Worm (Caenorhabditis elegans) whole organism, late embryonic: Measurements from ENCODE around the gene rga-3.

ENCODE experiments used
- K02D7.2 ChIP-seq: sonication (generic microtip); optimal IDR thresholded peaks from 2 replicates; lab custom pipeline; 2017; ENCODE audit warnings: mild to moderate bottlenecking, missing genetic modification characterization, missing compliant biosample characterization
- ama-1 ChIP-seq: fragments of 150-350 bp; optimal IDR thresholded peaks from 2 replicates; lab custom pipeline; 2014
- ceh-14 ChIP-seq: sonication (generic microtip); optimal IDR thresholded peaks from 2 replicates; lab custom pipeline; 2016; ENCODE audit warnings: missing genotype, missing genetic modification characterization, missing compliant biosample characterization
- ceh-18 ChIP-seq: sonication (generic microtip); optimal IDR thresholded peaks from 2 replicates; lab custom pipeline; 2016; ENCODE audit warnings: missing genetic modification characterization, missing compliant biosample characterization
- fkh-10 ChIP-seq: fragments of 150-350 bp; optimal IDR thresholded peaks from 2 replicates; lab custom pipeline; 2014; ENCODE audit warnings: missing biosample characterization, missing genetic modification reagents, missing genetic modification characterization
- nhr-11 ChIP-seq: fragments of 150-350 bp; optimal IDR thresholded peaks from 2 replicates; lab custom pipeline; 2014; ENCODE audit warnings: missing biosample characterization, missing genetic modification characterization
- pros-1 ChIP-seq: fragments of 150-350 bp; optimal IDR thresholded peaks from 2 replicates; lab custom pipeline; 2014; ENCODE audit warnings: missing biosample characterization, missing genetic modification reagents, missing genetic modification characterization
- tbx-2 ChIP-seq: sonication (generic microtip); optimal IDR thresholded peaks from 2 replicates; lab custom pipeline; 2016; ENCODE audit warnings: missing genetic modification characterization, missing compliant biosample characterization
- unc-3 ChIP-seq, 2 experiments: fragments of 200-800 bp in 1 of 2; sonication (Bioruptor generic) in 1 of 2; sonication (generic microtip) in 1 of 2; conservative IDR thresholded peaks in 1 of 2; optimal IDR thresholded peaks in 1 of 2; 2 replicates each; pipeline versions ENCODE4 v1.3.6 to Lab custom; 2016 to 2022; ENCODE audit warnings: missing compliant biosample characterization in 2 of 2, missing genetic modification characterization in 2 of 2, missing genetic modification reagents in 1 of 2
- unc-55 ChIP-seq: sonication (generic microtip); optimal IDR thresholded peaks from 2 replicates; lab custom pipeline; 2017; ENCODE audit warnings: missing biosample characterization, missing genetic modification reagents, missing genetic modification characterization

- TF ChIP-seq tbx-2 (no peak), ceh-18 (tag; lab: Kevin White, UChicago) (no peak), K02D7.2 (tag; lab: Kevin White, UChicago) (no peak), ceh-14 (tag; lab: Kevin White, UChicago) (no peak), nhr-11 (tag; lab: Kevin White, UChicago) (no peak), ama-1 (lab: Kevin White, UChicago) (no peak), unc-55 (GFP tag; lab: Kevin White, UChicago) (no peak), pros-1 (tag; lab: Kevin White, UChicago) (no peak), unc-3 (GFP tag; conservative IDR thresholded peaks at IDR 0.05; lab: Robert Waterston, UW) (no peak), unc-3 (tag; optimal IDR thresholded peaks at IDR 0.05; lab: Kevin White, UChicago) (no peak), fkh-10 (GFP tag; lab: Kevin White, UChicago) (no peak)
These were observed 13.1 kb downstream of the rga-3 start, which contains the start of gene K09H11.15 for ce11 chrV:5730783-5731182.
